Comparison of ENCODE assay signal across 2 fruit fly cellular contexts in the genomic region with DNA sequence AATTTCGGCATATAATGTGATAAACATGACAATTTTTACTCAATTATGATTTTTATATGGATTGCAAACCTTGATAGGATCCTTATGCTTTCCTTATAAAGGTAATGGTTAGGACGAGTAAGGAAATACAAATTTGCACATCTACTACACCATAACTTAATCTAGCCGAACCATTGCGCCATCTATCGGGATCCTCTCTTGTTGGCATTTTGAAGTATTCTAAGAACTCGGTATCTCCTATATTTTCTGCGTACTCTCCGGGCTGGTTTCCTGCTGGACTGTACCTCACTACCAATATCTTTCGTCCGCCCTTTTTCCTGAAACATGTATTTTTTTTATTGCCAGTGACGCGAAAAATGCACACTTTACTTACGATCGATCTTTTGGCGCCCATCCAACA.
TF ChIP-seq lines count a peak whose summit lies in the region.

A gene (minus strand): TSS at position 186 of the 400 bp plus-strand sequence.

- peak; percentile 59 to 60 for TF ChIP-seq CTCF in S2 (optimal IDR thresholded peaks at IDR 0.05; lab: Kevin White, UChicago)
- TF ChIP-seq CTCF in whole organism, embryonic (GFP tag; optimal IDR thresholded peaks at IDR 0.05; lab: Kevin White, UChicago), result peak; percentile 65

TF ChIP-seq in whole organism, embryonic, 481 proteins besides CTCF, POLR2A, EP300 and RAD21:
- TF ChIP-seq C15 (GFP tag; IDR thresholded peaks at IDR 0.05; lab: Robert Waterston, UW) (no peak), CG32532 (GFP tag; IDR thresholded peaks at IDR 0.05; lab: Robert Waterston, UW) (0 out of 2 replicates have a peak, but pooled peaks have one; percentile 1), CG10959 (GFP tag; IDR thresholded peaks at IDR 0.05; lab: Robert Waterston, UW) (no peak), CG8281 (tag; optimal IDR thresholded peaks at IDR 0.05; lab: Kevin White, UChicago) (no peak), CG7745 (tag; optimal IDR thresholded peaks at IDR 0.05; lab: Kevin White, UChicago) (no peak), Myb (GFP tag; optimal IDR thresholded peaks at IDR 0.05; lab: Kevin White, UChicago) (no peak), nerfin-2 (GFP tag; IDR thresholded peaks at IDR 0.05; lab: Robert Waterston, UW; ENCODE audit: partially characterized antibody) (no peak), Mrtf (GFP tag; IDR thresholded peaks at IDR 0.05; lab: Robert Waterston, UW) (no peak), Jarid2 (GFP tag; optimal IDR thresholded peaks at IDR 0.05; lab: Kevin White, UChicago) (no peak)
